Worm (Caenorhabditis elegans): ENCODE results near the gene msrp-4.
"Not testable (repeated sequence)": the region's sequence is repeated elsewhere in the genome, so short reads cannot be mapped to it uniquely, and the experiment has no call there.

Gene msrp-4

DNA sequence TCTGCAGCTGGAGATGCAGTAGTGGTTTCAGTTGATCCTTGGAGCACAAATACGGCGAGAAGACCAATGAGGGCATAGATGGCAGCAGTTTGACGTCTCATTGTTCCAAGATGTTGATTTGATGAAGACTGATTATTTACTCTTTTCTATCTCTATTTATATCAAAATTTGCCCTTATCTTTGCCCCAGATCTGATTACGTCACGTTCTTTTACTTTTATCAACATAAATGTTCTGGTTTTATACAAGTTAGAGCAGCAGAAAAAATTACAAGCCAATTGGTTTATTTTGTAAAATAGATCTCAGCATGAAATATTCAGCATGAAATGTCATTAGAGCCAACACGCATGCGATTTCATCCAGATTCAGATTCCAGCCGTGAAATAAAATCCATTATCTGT is at the start of gene msrp-4:
Gene msrp-4 (minus strand): TSS at position 101 of the 400 bp plus-strand sequence.
- not testable (repeated sequence) for TF ChIP-seq ama-1 (optimal IDR thresholded peaks at IDR 0.05); ttx-3 (tag; optimal IDR thresholded peaks at IDR 0.05); hlh-13 (GFP tag; optimal IDR thresholded peaks at IDR 0.05)

DNA sequence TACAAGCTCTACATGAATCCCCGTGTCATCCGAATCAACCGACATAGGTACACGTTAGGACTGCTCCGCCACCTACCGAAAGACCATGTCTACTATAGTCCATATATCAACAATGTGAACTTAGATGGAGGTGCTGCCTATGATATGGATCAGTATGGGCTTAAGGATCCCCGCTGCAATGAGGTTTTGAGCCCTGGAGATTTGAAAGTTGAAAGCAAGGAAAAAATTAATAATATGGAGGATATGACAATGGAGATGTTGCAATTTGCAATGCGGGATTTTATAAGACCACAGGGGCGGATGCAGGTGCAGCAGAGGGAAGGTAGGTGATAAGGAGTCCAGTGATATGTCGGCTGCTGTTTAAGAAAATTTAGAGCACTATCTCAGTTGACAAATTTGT is 46.7 kb upstream of the msrp-4 start:
- TF ChIP-seq unc-86 (tag; optimal IDR thresholded peaks at IDR 0.05) (no peak), ceh-30 (tag; optimal IDR thresholded peaks at IDR 0.05) (no peak), hlh-6 (tag; optimal IDR thresholded peaks at IDR 0.05) (no peak), gmeb-2 (tag; optimal IDR thresholded peaks at IDR 0.05) (no peak), odd-2 (tag; optimal IDR thresholded peaks at IDR 0.05) (no peak), ceh-14 (tag; optimal IDR thresholded peaks at IDR 0.05) (no peak), fkh-6 (tag; optimal IDR thresholded peaks at IDR 0.05) (no peak), K02D7.2 (tag; optimal IDR thresholded peaks at IDR 0.05) (no peak), F13H6.1 (tag; optimal IDR thresholded peaks at IDR 0.05) (no peak), rnt-1 (tag; optimal IDR thresholded peaks at IDR 0.05) (no peak), ama-1 (optimal IDR thresholded peaks at IDR 0.05) (no peak), ttx-3 (tag; optimal IDR thresholded peaks at IDR 0.05) (no peak), hlh-30 (tag; optimal IDR thresholded peaks at IDR 0.05; ENCODE audit: insufficient read depth) (no peak), elt-4 (tag; optimal IDR thresholded peaks at IDR 0.05) (no peak), mec-3 (tag; optimal IDR thresholded peaks at IDR 0.05; ENCODE audit: borderline replicate concordance) (no peak), nhr-11 (tag; optimal IDR thresholded peaks at IDR 0.05) (no peak), che-1 (tag; optimal IDR thresholded peaks at IDR 0.05) (no peak), eyg-1 (tag; optimal IDR thresholded peaks at IDR 0.05) (no peak)

- TF ChIP-seq elt-2 (tag; optimal IDR thresholded peaks at IDR 0.05) = peak; percentile 30
- TF ChIP-seq K09A11.1 (tag; optimal IDR thresholded peaks at IDR 0.05; ENCODE audit: insufficient read depth) = no peak
Observed at ce11 chrII:868240-868864, 45.7 kb upstream of the msrp-4 start, which contains the start of gene fbxc-51. Gene fbxc-51, plus strand, starts transcription at chrII:868814.

ce11 chrII:866801-867200 is 44.2 kb upstream of the msrp-4 start, which contains the start of gene Y46B2A.3:
Gene Y46B2A.3, minus strand, starts transcription at chrII:866901.
- TF ChIP-seq dmd-4 (tag; optimal IDR thresholded peaks at IDR 0.05; ENCODE audit: borderline replicate concordance) (no peak), T23F11.4 (GFP tag; optimal IDR thresholded peaks at IDR 0.05) (no peak), unc-55 (GFP tag; optimal IDR thresholded peaks at IDR 0.05) (no peak), fkh-6 (tag; optimal IDR thresholded peaks at IDR 0.05) (no peak), ceh-31 (tag; optimal IDR thresholded peaks at IDR 0.05) (no peak), che-1 (tag; optimal IDR thresholded peaks at IDR 0.05) (no peak), ceh-2 (tag; optimal IDR thresholded peaks at IDR 0.05) (no peak), ref-2 (tag; optimal IDR thresholded peaks at IDR 0.05) (no peak), K02D7.2 (tag; optimal IDR thresholded peaks at IDR 0.05) (no peak), ceh-18 (tag; optimal IDR thresholded peaks at IDR 0.05) (no peak), nfya-1 (tag; optimal IDR thresholded peaks at IDR 0.05) (no peak), Y22D7AL.16 (tag; optimal IDR thresholded peaks at IDR 0.05) (no peak), lin-11 (tag; optimal IDR thresholded peaks at IDR 0.05) (no peak), ttx-3 (tag; optimal IDR thresholded peaks at IDR 0.05) (no peak), unc-3 (GFP tag; conservative IDR thresholded peaks at IDR 0.05) (no peak), unc-3 (tag; optimal IDR thresholded peaks at IDR 0.05) (no peak), K09A11.1 (tag; optimal IDR thresholded peaks at IDR 0.05; ENCODE audit: insufficient read depth) (no peak), pqm-1 (tag; optimal IDR thresholded peaks at IDR 0.05) (no peak), fkh-10 (GFP tag; optimal IDR thresholded peaks at IDR 0.05) (no peak), gmeb-2 (tag; optimal IDR thresholded peaks at IDR 0.05) (no peak)

- TF ChIP-seq elt-4 (tag; optimal IDR thresholded peaks at IDR 0.05) = no peak
- TF ChIP-seq npax-4 (tag; optimal IDR thresholded peaks at IDR 0.05) = no peak
- TF ChIP-seq syd-9 (tag; optimal IDR thresholded peaks at IDR 0.05) = no peak
Observed at ce11 chrII:861564-861963, 38.9 kb upstream of the msrp-4 start, which contains the start of gene Y46B2A.4. Gene Y46B2A.4, plus strand, starts transcription at chrII:861864.
